Fruit fly (Drosophila melanogaster) whole organism, embryonic: Measurements from ENCODE around the gene CG33687.

Experiments
- B-H1 ChIP-seq: fragments of 200-800 bp; sonication (Bioruptor generic); IDR thresholded peaks from 3 replicates; pipeline ENCODE4 v1.3.6; 2022; ENCODE audit warnings: missing biosample characterization, missing genetic modification characterization
- Bteb2 ChIP-seq: fragments of 200-800 bp; sonication (Bioruptor generic); optimal IDR thresholded peaks from 2 replicates; lab custom pipeline; 2016; ENCODE audit warnings: missing biosample characterization, missing genetic modification characterization
- CG10366 ChIP-seq: fragments of 200-800 bp; sonication (Bioruptor generic); IDR thresholded peaks from 2 replicates; pipeline ENCODE4 v1.3.6; 2022; ENCODE audit warnings: missing biosample characterization, missing genetic modification characterization
- CG10462 ChIP-seq: fragments of 200-800 bp; sonication (Bioruptor generic); optimal IDR thresholded peaks from 2 replicates; lab custom pipeline; 2016; ENCODE audit warnings: missing biosample characterization, missing genetic modification characterization
- CG11723 ChIP-seq: fragments of 200-800 bp; sonication (Bioruptor generic); optimal IDR thresholded peaks from 2 replicates; lab custom pipeline; 2017; ENCODE audit warnings: missing biosample characterization, mild to moderate bottlenecking, missing genetic modification characterization
- CG1233 ChIP-seq: fragments of 200-800 bp; sonication (Bioruptor generic); optimal IDR thresholded peaks from 4 replicates; lab custom pipeline; 2018; ENCODE audit warnings: missing biosample characterization, mild to moderate bottlenecking, missing genetic modification characterization
- CG13624 ChIP-seq: fragments of 200-800 bp; sonication (Bioruptor generic); optimal IDR thresholded peaks from 2 replicates; lab custom pipeline; 2016; ENCODE audit warnings: missing biosample characterization, missing genetic modification characterization
- CG15601 ChIP-seq: fragments of 200-800 bp; sonication (Bioruptor generic); optimal IDR thresholded peaks from 3 replicates; lab custom pipeline; 2019; ENCODE audit warnings: missing biosample characterization, mild to moderate bottlenecking, missing genetic modification characterization, moderate library complexity
- CG32772 ChIP-seq: fragments of 200-800 bp; sonication (Bioruptor generic); IDR thresholded peaks from 2 replicates; pipeline ENCODE4 v1.3.6; 2022; ENCODE audit warnings: missing biosample characterization, missing genetic modification characterization
- CG3407 ChIP-seq: fragments of 200-800 bp; sonication (Bioruptor generic); optimal IDR thresholded peaks from 2 replicates; lab custom pipeline; 2018; ENCODE audit warnings: missing biosample characterization, mild to moderate bottlenecking, missing genetic modification characterization
- CG34224 ChIP-seq: fragments of 200-800 bp; sonication (Bioruptor generic); IDR thresholded peaks from 3 replicates; pipeline ENCODE4 v1.3.6; 2022; ENCODE audit warnings: missing biosample characterization, missing genetic modification characterization; ENCODE audit not compliant: partially characterized antibody
- CG3847 ChIP-seq: fragments of 200-800 bp; sonication (Bioruptor generic); IDR thresholded peaks from 2 replicates; pipeline ENCODE4 v1.3.6; 2022; ENCODE audit warnings: missing biosample characterization, missing genetic modification characterization
- CG4820 ChIP-seq: fragments of 200-800 bp; sonication (Bioruptor generic); optimal IDR thresholded peaks from 3 replicates; lab custom pipeline; 2016; ENCODE audit warnings: missing biosample characterization, missing genetic modification characterization
- CG6654 ChIP-seq: fragments of 200-800 bp; sonication (Bioruptor generic); optimal IDR thresholded peaks from 2 replicates; lab custom pipeline; 2017; ENCODE audit warnings: missing biosample characterization, mild to moderate bottlenecking, missing genetic modification characterization
- CG7745 ChIP-seq: fragments of 200-800 bp; sonication (Bioruptor generic); optimal IDR thresholded peaks from 2 replicates; lab custom pipeline; 2018; ENCODE audit warnings: missing biosample characterization, mild to moderate bottlenecking, missing genetic modification characterization, moderate library complexity
- CG8388 ChIP-seq: fragments of 200-800 bp; sonication (Bioruptor generic); optimal IDR thresholded peaks from 2 replicates; lab custom pipeline; 2019; ENCODE audit warnings: missing biosample characterization, mild to moderate bottlenecking, missing genetic modification characterization, moderate library complexity
- CG9437 ChIP-seq: fragments of 200-800 bp; sonication (Bioruptor generic); optimal IDR thresholded peaks from 2 replicates; lab custom pipeline; 2018; ENCODE audit warnings: missing biosample characterization, mild to moderate bottlenecking, missing genetic modification characterization
- CG9609 ChIP-seq: fragments of 200-800 bp; sonication (Bioruptor generic); optimal IDR thresholded peaks from 3 replicates; lab custom pipeline; 2016; ENCODE audit warnings: missing biosample characterization, missing genetic modification characterization
- CG9932 ChIP-seq: fragments of 200-800 bp; sonication (Bioruptor generic); IDR thresholded peaks from 2 replicates; pipeline ENCODE4 v1.3.6; 2022; ENCODE audit warnings: missing biosample characterization, missing genetic modification characterization
- Camta ChIP-seq: fragments of 200-800 bp; sonication (Bioruptor generic); optimal IDR thresholded peaks from 2 replicates; lab custom pipeline; 2016; ENCODE audit warnings: missing biosample characterization, missing genetic modification characterization
- CoRest ChIP-seq: fragments of 200-800 bp; sonication (Bioruptor generic); optimal IDR thresholded peaks from 3 replicates; lab custom pipeline; 2018; ENCODE audit warnings: missing biosample characterization, mild to moderate bottlenecking, missing genetic modification characterization, moderate library complexity
- Gug ChIP-seq: fragments of 200-800 bp; sonication (Bioruptor generic); IDR thresholded peaks from 4 replicates; pipeline ENCODE4 v1.3.6; 2022; ENCODE audit warnings: missing biosample characterization, missing genetic modification characterization
- HLHmδ ChIP-seq: fragments of 200-800 bp; sonication (Bioruptor generic); optimal IDR thresholded peaks from 2 replicates; lab custom pipeline; 2018; ENCODE audit warnings: missing biosample characterization, mild to moderate bottlenecking, missing genetic modification characterization, moderate library complexity
- Hey ChIP-seq: fragments of 200-800 bp; sonication (Bioruptor generic); optimal IDR thresholded peaks from 3 replicates; lab custom pipeline; 2018; ENCODE audit warnings: missing biosample characterization, mild to moderate bottlenecking, missing genetic modification characterization
- Med ChIP-seq: fragments of 200-800 bp; sonication (Bioruptor generic); peaks from one replicate; lab custom pipeline; 2016; ENCODE audit warnings: missing biosample characterization, missing genetic modification characterization, mild to moderate bottlenecking, inconsistent platforms, moderate library complexity
- NC2β ChIP-seq: fragments of 200-800 bp; sonication (Bioruptor generic); optimal IDR thresholded peaks from 2 replicates; lab custom pipeline; 2016; ENCODE audit warnings: missing biosample characterization, missing genetic modification characterization
- Ptx1 ChIP-seq: fragments of 200-800 bp; sonication (Bioruptor generic); IDR thresholded peaks from 2 replicates; pipeline ENCODE4 v1.3.6; 2022; ENCODE audit warnings: missing biosample characterization, missing genetic modification characterization
- Sin3A ChIP-seq: fragments of >200 bp; optimal IDR thresholded peaks from 2 replicates; lab custom pipeline; 2018
- Sox102F ChIP-seq: fragments of 200-800 bp; sonication (Bioruptor generic); optimal IDR thresholded peaks from 2 replicates; lab custom pipeline; 2018; ENCODE audit warnings: missing biosample characterization, mild to moderate bottlenecking, missing genetic modification characterization, moderate library complexity
- Usf ChIP-seq: fragments of 200-800 bp; sonication (Bioruptor generic); optimal IDR thresholded peaks from 2 replicates; lab custom pipeline; 2017; ENCODE audit warnings: missing genotype, missing biosample characterization, missing genetic modification characterization
- amos ChIP-seq: fragments of 200-800 bp; sonication (Bioruptor generic); IDR thresholded peaks from 2 replicates; pipeline ENCODE4 v1.3.6; 2022; ENCODE audit warnings: missing biosample characterization, missing genetic modification characterization; ENCODE audit not compliant: partially characterized antibody
- caup ChIP-seq: fragments of 200-800 bp; sonication (Bioruptor generic); optimal IDR thresholded peaks from 3 replicates; lab custom pipeline; 2017; ENCODE audit warnings: missing biosample characterization, mild to moderate bottlenecking, missing genetic modification characterization, moderate library complexity; ENCODE audit not compliant: severe bottlenecking
- corto ChIP-seq: fragments of 200-800 bp; sonication (Bioruptor generic); optimal IDR thresholded peaks from 2 replicates; lab custom pipeline; 2016; ENCODE audit warnings: missing biosample characterization, mild to moderate bottlenecking, missing genetic modification characterization, moderate library complexity
- dmrt11E ChIP-seq: fragments of 200-800 bp; sonication (Bioruptor generic); optimal IDR thresholded peaks from 3 replicates; lab custom pipeline; 2018; ENCODE audit warnings: missing biosample characterization, mild to moderate bottlenecking, missing genetic modification characterization, moderate library complexity
- dpn ChIP-seq, 2 experiments: fragments of 200-800 bp; sonication (Bioruptor generic); optimal IDR thresholded peaks; 3 replicates each; lab custom pipeline; 2016; ENCODE audit warnings: missing biosample characterization in 2 of 2, missing genetic modification characterization in 2 of 2
- gce ChIP-seq: fragments of 200-800 bp; sonication (Bioruptor generic); IDR thresholded peaks from 3 replicates; pipeline ENCODE4 v1.3.6; 2022; ENCODE audit warnings: missing biosample characterization, missing genetic modification characterization
- hbn ChIP-seq: fragments of 200-800 bp; sonication (Bioruptor generic); IDR thresholded peaks from 2 replicates; pipeline ENCODE4 v1.3.6; 2022; ENCODE audit warnings: missing biosample characterization, missing genetic modification characterization; ENCODE audit not compliant: partially characterized antibody
- her ChIP-seq: fragments of 200-800 bp; sonication (Bioruptor generic); optimal IDR thresholded peaks from 2 replicates; lab custom pipeline; 2016; ENCODE audit warnings: missing biosample characterization, missing genetic modification characterization
- jing ChIP-seq: fragments of 200-800 bp; sonication (Bioruptor generic); optimal IDR thresholded peaks from 2 replicates; lab custom pipeline; 2018; ENCODE audit warnings: missing biosample characterization, mild to moderate bottlenecking, missing genetic modification characterization
- lov ChIP-seq, 2 experiments: fragments of 200-800 bp in 1 of 2; fragments of >200 bp in 1 of 2; sonication (Bioruptor generic) in 1 of 2; IDR thresholded peaks in 1 of 2; optimal IDR thresholded peaks in 1 of 2; 2 replicates in 1 of 2; 3 replicates in 1 of 2; pipeline versions ENCODE4 v1.3.6 to Lab custom; 2017 to 2022; ENCODE audit warnings: missing biosample characterization in 1 of 2, missing genetic modification characterization in 1 of 2
- maf-S ChIP-seq: fragments of 200-800 bp; sonication (Bioruptor generic); optimal IDR thresholded peaks from 2 replicates; lab custom pipeline; 2016; ENCODE audit warnings: missing biosample characterization, missing genetic modification characterization
- mam ChIP-seq: fragments of 200-800 bp; sonication (Bioruptor generic); optimal IDR thresholded peaks from 3 replicates; lab custom pipeline; 2016; ENCODE audit warnings: missing biosample characterization, missing genetic modification characterization
- p53 ChIP-seq: fragments of 200-800 bp; sonication (Bioruptor generic); optimal IDR thresholded peaks from 2 replicates; lab custom pipeline; 2016; ENCODE audit warnings: missing biosample characterization, missing genetic modification characterization
- pfk ChIP-seq: fragments of 200-800 bp; sonication (Bioruptor generic); optimal IDR thresholded peaks from 2 replicates; lab custom pipeline; 2018; ENCODE audit warnings: missing biosample characterization, mild to moderate bottlenecking, missing genetic modification characterization, moderate library complexity
- prd ChIP-seq, 3 experiments: fragments of >200 bp in 2 of 3; fragments of 200-800 bp in 1 of 3; sonication (Bioruptor generic) in 1 of 3; optimal IDR thresholded peaks in 2 of 3; IDR thresholded peaks in 1 of 3; 2 replicates in 2 of 3; 3 replicates in 1 of 3; pipeline versions ENCODE4 v1.3.6 to Lab custom; 2017 to 2022; ENCODE audit warnings: missing biosample characterization in 1 of 3, missing genetic modification characterization in 1 of 3
- schlank ChIP-seq: fragments of 200-800 bp; sonication (Bioruptor generic); optimal IDR thresholded peaks from 2 replicates; lab custom pipeline; 2018; ENCODE audit warnings: missing biosample characterization, mild to moderate bottlenecking, missing genetic modification characterization
- seq ChIP-seq: fragments of 200-800 bp; sonication (Bioruptor generic); IDR thresholded peaks from 2 replicates; pipeline ENCODE4 v1.3.6; 2022; ENCODE audit warnings: missing biosample characterization, missing genetic modification characterization
- tll ChIP-seq, 2 experiments: fragments of 200-800 bp in 1 of 2; fragments of >200 bp in 1 of 2; sonication (Bioruptor generic) in 1 of 2; optimal IDR thresholded peaks; 2 replicates each; lab custom pipeline; 2017 to 2019; ENCODE audit warnings: missing biosample characterization in 2 of 2, missing genetic modification characterization in 2 of 2, mild to moderate bottlenecking in 1 of 2, moderate library complexity in 1 of 2
- zen2 ChIP-seq: fragments of 200-800 bp; sonication (Bioruptor generic); IDR thresholded peaks from 3 replicates; pipeline ENCODE4 v1.3.6; 2022; ENCODE audit warnings: missing biosample characterization, missing genetic modification characterization; ENCODE audit not compliant: partially characterized antibody

The CG33687 gene

DNA sequence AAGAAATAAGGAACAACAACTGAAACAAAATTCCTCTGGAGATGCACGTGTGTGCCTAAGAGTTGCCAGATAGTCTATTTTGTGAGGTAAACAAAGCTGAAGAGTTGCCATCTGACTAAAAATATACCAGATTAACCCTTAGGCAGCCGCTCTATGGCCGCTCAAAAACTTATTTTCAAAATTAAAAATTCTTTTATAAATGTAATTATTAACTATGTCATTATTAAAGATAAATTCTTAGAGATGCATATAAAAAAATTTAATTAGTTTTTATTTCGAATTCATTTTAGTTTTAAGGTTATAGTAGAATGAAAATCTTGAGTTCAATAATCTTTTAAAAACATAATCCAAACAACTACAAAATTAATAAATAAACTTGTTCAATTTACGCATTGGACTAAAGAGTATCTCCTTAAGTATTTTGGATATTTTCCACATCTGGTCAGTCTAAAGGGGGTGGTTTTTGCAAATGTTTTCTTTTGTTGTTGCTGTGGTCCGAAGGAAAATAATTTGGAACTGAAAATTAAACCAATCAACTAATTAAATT is 31.1 kb downstream of the CG33687 start, which contains the start of gene Tmx3 (continued):
- TF ChIP-seq schlank (tag; lab: Kevin White, UChicago) (peak; percentile 27), HLHmδ (GFP tag; lab: Kevin White, UChicago) (no peak), CG13624 (GFP tag; lab: Kevin White, UChicago) (peak; percentile 56), Bteb2 (peak; percentile 48), tll (GFP tag; optimal IDR thresholded peaks at IDR 0.05; lab: Kevin White, UChicago) (peak in 1 of 2 experiments; percentile 24), CG6654 (GFP tag; lab: Kevin White, UChicago) (peak; percentile 33), amos (GFP tag; lab: Robert Waterston, UW) (no peak), Hey (tag; lab: Kevin White, UChicago) (no peak), Med (GFP tag; lab: Kevin White, UChicago) (peak; percentile 94), CG1233 (GFP tag; lab: Kevin White, UChicago) (peak; percentile 85), CG10462 (GFP tag; lab: Kevin White, UChicago) (peak; percentile 65), zen2 (GFP tag; lab: Robert Waterston, UW) (no peak), pfk (GFP tag; lab: Kevin White, UChicago) (no peak), her (GFP tag; lab: Kevin White, UChicago) (peak; percentile 9), prd (optimal IDR thresholded peaks at IDR 0.05; lab: Kevin White, UChicago) (no peak), prd (GFP tag; IDR thresholded peaks at IDR 0.05; lab: Robert Waterston, UW) (peak; percentile 96), CG4820 (peak; percentile 87), maf-S (GFP tag; lab: Kevin White, UChicago) (peak; percentile 49), Usf (GFP tag; lab: Kevin White, UChicago) (peak; percentile 81), CG32772 (GFP tag; lab: Robert Waterston, UW) (peak; percentile 95), dmrt11E (peak; percentile 89), Sin3A (lab: Kevin White, UChicago) (no peak), seq (peak; percentile 58), B-H1 (GFP tag; lab: Robert Waterston, UW) (peak; percentile 89), CoRest (tag; lab: Kevin White, UChicago) (peak; percentile 95), Camta (GFP tag; lab: Kevin White, UChicago) (peak; percentile 20), hbn (GFP tag; lab: Robert Waterston, UW) (no peak), p53 (GFP tag; lab: Kevin White, UChicago) (no peak), CG10366 (GFP tag; lab: Robert Waterston, UW) (peak; percentile 91), CG8388 (GFP tag; lab: Kevin White, UChicago) (peak; percentile 84), caup (GFP tag; lab: Kevin White, UChicago) (peak; percentile 62), CG34224 (no peak), CG3847 (GFP tag; lab: Robert Waterston, UW) (peak; percentile 94), NC2β (GFP tag; lab: Kevin White, UChicago) (peak; percentile 18), dpn (GFP tag; optimal IDR thresholded peaks at IDR 0.05; lab: Kevin White, UChicago) (peak; percentile 66 to 90), CG11723 (GFP tag; lab: Kevin White, UChicago) (no peak), CG9437 (GFP tag; lab: Kevin White, UChicago) (peak; percentile 74), CG9609 (GFP tag; lab: Kevin White, UChicago) (peak; percentile 62), CG15601 (tag; lab: Kevin White, UChicago) (no peak), Gug (GFP tag; lab: Robert Waterston, UW) (peak; percentile 93), Ptx1 (GFP tag; lab: Robert Waterston, UW) (peak; percentile 95), CG3407 (GFP tag; lab: Kevin White, UChicago) (peak; percentile 71), CG9932 (peak; percentile 96), mam (GFP tag; lab: Kevin White, UChicago) (peak; percentile 81), lov (optimal IDR thresholded peaks at IDR 0.05; lab: Kevin White, UChicago) (no peak), lov (GFP tag; IDR thresholded peaks at IDR 0.05; lab: Robert Waterston, UW) (peak; percentile 73; the same call in 1 of the 3 replicates), gce (GFP tag; lab: Robert Waterston, UW) (peak; percentile 76; the same call in 2 of the 3 replicates), Sox102F (GFP tag; lab: Kevin White, UChicago) (peak; percentile 92), corto (GFP tag; lab: Kevin White, UChicago) (peak; percentile 62), jing (GFP tag; lab: Kevin White, UChicago) (peak; percentile 27), CG7745 (tag; lab: Kevin White, UChicago) (no peak)
